Fruit fly (Drosophila melanogaster) whole organism, embryonic: ENCODE data around the gene CG33258.

Experiments used
- CG1024 ChIP-seq: fragments of 200-800 bp; sonication (Bioruptor generic); IDR thresholded peaks from 2 replicates; pipeline ENCODE4 v1.3.6; 2022; ENCODE audit warnings: missing biosample characterization, missing genetic modification characterization
- CG15479 ChIP-seq: fragments of 200-800 bp; sonication (Bioruptor generic); optimal IDR thresholded peaks from 3 replicates; lab custom pipeline; 2019; ENCODE audit warnings: missing biosample characterization, mild to moderate bottlenecking, missing genetic modification characterization, moderate library complexity
- CG15696 ChIP-seq: fragments of 200-800 bp; sonication (Bioruptor generic); optimal IDR thresholded peaks from 2 replicates; lab custom pipeline; 2019; ENCODE audit warnings: missing biosample characterization, mild to moderate bottlenecking, missing genetic modification characterization, moderate library complexity
- CG1647 ChIP-seq: fragments of 200-800 bp; sonication (Bioruptor generic); optimal IDR thresholded peaks from 3 replicates; lab custom pipeline; 2016; ENCODE audit warnings: missing biosample characterization, missing genetic modification characterization
- CG16815 ChIP-seq: fragments of 200-800 bp; sonication (Bioruptor generic); optimal IDR thresholded peaks from 3 replicates; lab custom pipeline; 2017; ENCODE audit warnings: missing biosample characterization, mild to moderate bottlenecking, missing genetic modification characterization
- CG1832 ChIP-seq: fragments of 200-800 bp; sonication (Bioruptor generic); optimal IDR thresholded peaks from 2 replicates; lab custom pipeline; 2017; ENCODE audit warnings: missing biosample characterization, mild to moderate bottlenecking, missing genetic modification characterization, inconsistent platforms
- CG3065 ChIP-seq: fragments of 200-800 bp; sonication (Bioruptor generic); optimal IDR thresholded peaks from 2 replicates; lab custom pipeline; 2016; ENCODE audit warnings: missing biosample characterization, missing genetic modification characterization
- CG31224 ChIP-seq: fragments of 200-800 bp; sonication (Bioruptor generic); IDR thresholded peaks from 2 replicates; pipeline ENCODE4 v1.3.6; 2022; ENCODE audit warnings: missing biosample characterization, missing genetic modification characterization
- CG31365 ChIP-seq: fragments of 200-800 bp; sonication (Bioruptor generic); optimal IDR thresholded peaks from 2 replicates; lab custom pipeline; 2018; ENCODE audit warnings: missing biosample characterization, mild to moderate bottlenecking, missing genetic modification characterization
- CG34224 ChIP-seq: fragments of 200-800 bp; sonication (Bioruptor generic); IDR thresholded peaks from 3 replicates; pipeline ENCODE4 v1.3.6; 2022; ENCODE audit warnings: missing biosample characterization, missing genetic modification characterization; ENCODE audit not compliant: partially characterized antibody
- CG4820 ChIP-seq: fragments of 200-800 bp; sonication (Bioruptor generic); optimal IDR thresholded peaks from 3 replicates; lab custom pipeline; 2016; ENCODE audit warnings: missing biosample characterization, missing genetic modification characterization
- CG6683 ChIP-seq: fragments of 200-800 bp; sonication (Bioruptor generic); optimal IDR thresholded peaks from 2 replicates; lab custom pipeline; 2017; ENCODE audit warnings: missing biosample characterization, mild to moderate bottlenecking, missing genetic modification characterization, missing genetic modification reagents
- CG7372 ChIP-seq: fragments of 200-800 bp; sonication (Bioruptor generic); IDR thresholded peaks from 2 replicates; pipeline ENCODE4 v1.3.6; 2022; ENCODE audit warnings: missing biosample characterization, missing genetic modification characterization
- CG8765 ChIP-seq: fragments of 200-800 bp; sonication (Bioruptor generic); IDR thresholded peaks from 2 replicates; pipeline ENCODE4 v1.3.6; 2022; ENCODE audit warnings: missing biosample characterization, missing genetic modification characterization
- CrebB ChIP-seq: fragments of 200-800 bp; sonication (Bioruptor generic); optimal IDR thresholded peaks from 3 replicates; lab custom pipeline; 2018; ENCODE audit warnings: missing biosample characterization, mild to moderate bottlenecking, missing genetic modification characterization
- E2f1 ChIP-seq: fragments of 200-800 bp; sonication (Bioruptor generic); IDR thresholded peaks from 2 replicates; pipeline ENCODE4 v1.3.6; 2022; ENCODE audit warnings: missing biosample characterization, missing genetic modification characterization
- H2.0 ChIP-seq: fragments of 200-800 bp; sonication (Bioruptor generic); IDR thresholded peaks from 2 replicates; pipeline ENCODE4 v1.3.6; 2022; ENCODE audit warnings: missing biosample characterization, missing genetic modification characterization
- HHEX ChIP-seq: fragments of 200-800 bp; sonication (Bioruptor generic); optimal IDR thresholded peaks from 3 replicates; lab custom pipeline; 2017; ENCODE audit warnings: missing biosample characterization, mild to moderate bottlenecking, missing genetic modification characterization, missing genetic modification reagents
- HLH54F ChIP-seq: fragments of 200-800 bp; sonication (Bioruptor generic); optimal IDR thresholded peaks from 3 replicates; lab custom pipeline; 2016; ENCODE audit warnings: missing biosample characterization, missing genetic modification characterization
- Hand ChIP-seq: fragments of 200-800 bp; sonication (Bioruptor generic); optimal IDR thresholded peaks from 2 replicates; lab custom pipeline; 2017; ENCODE audit warnings: mild to moderate bottlenecking, missing biosample characterization, missing genetic modification reagents, missing genetic modification characterization
- Oaz ChIP-seq: fragments of 200-800 bp; sonication (Bioruptor generic); IDR thresholded peaks from 2 replicates; pipeline ENCODE4 v1.3.6; 2022; ENCODE audit warnings: missing biosample characterization, missing genetic modification characterization
- Pdp1 ChIP-seq, 2 experiments: fragments of 200-800 bp; sonication (Bioruptor generic); optimal IDR thresholded peaks; 3 replicates each; lab custom pipeline; 2016; ENCODE audit warnings: missing biosample characterization in 2 of 2, missing genetic modification characterization in 2 of 2, mild to moderate bottlenecking in 1 of 2, moderate library complexity in 1 of 2
- Rfx ChIP-seq: fragments of 200-800 bp; sonication (Bioruptor generic); IDR thresholded peaks from 2 replicates; pipeline ENCODE4 v1.3.6; 2022; ENCODE audit warnings: missing biosample characterization, missing genetic modification characterization
- Sox100B ChIP-seq: fragments of 200-800 bp; sonication (Bioruptor generic); optimal IDR thresholded peaks from 3 replicates; lab custom pipeline; 2018; ENCODE audit warnings: missing biosample characterization, mild to moderate bottlenecking, missing genetic modification characterization
- Sry-β ChIP-seq: fragments of 200-800 bp; sonication (Bioruptor generic); optimal IDR thresholded peaks from 2 replicates; lab custom pipeline; 2018; ENCODE audit warnings: missing biosample characterization, mild to moderate bottlenecking, missing genetic modification characterization, moderate library complexity
- amos ChIP-seq: fragments of 200-800 bp; sonication (Bioruptor generic); IDR thresholded peaks from 2 replicates; pipeline ENCODE4 v1.3.6; 2022; ENCODE audit warnings: missing biosample characterization, missing genetic modification characterization; ENCODE audit not compliant: partially characterized antibody
- ara ChIP-seq: fragments of 200-800 bp; sonication (Bioruptor generic); IDR thresholded peaks from 2 replicates; pipeline ENCODE4 v1.3.6; 2022; ENCODE audit warnings: missing biosample characterization, missing genetic modification characterization
- ato ChIP-seq: fragments of 200-800 bp; sonication (Bioruptor generic); IDR thresholded peaks from 2 replicates; pipeline ENCODE4 v1.3.6; 2022; ENCODE audit warnings: missing biosample characterization, missing genetic modification characterization; ENCODE audit not compliant: partially characterized antibody
- az2 ChIP-seq: fragments of 200-800 bp; sonication (Bioruptor generic); optimal IDR thresholded peaks from 3 replicates; lab custom pipeline; 2016; ENCODE audit warnings: missing biosample characterization, missing genetic modification characterization
- bab2 ChIP-seq: fragments of 200-800 bp; sonication (Bioruptor generic); optimal IDR thresholded peaks from 2 replicates; lab custom pipeline; 2016; ENCODE audit warnings: missing biosample characterization, missing genetic modification characterization
- bowl ChIP-seq: fragments of 200-800 bp; sonication (Bioruptor generic); IDR thresholded peaks from 2 replicates; pipeline ENCODE4 v1.3.6; 2022; ENCODE audit warnings: missing biosample characterization, missing genetic modification characterization
- crol ChIP-seq: fragments of 200-800 bp; sonication (Bioruptor generic); IDR thresholded peaks from 2 replicates; pipeline ENCODE4 v1.3.6; 2022; ENCODE audit warnings: missing biosample characterization, missing genetic modification characterization
- fd3F ChIP-seq: fragments of 200-800 bp; sonication (Bioruptor generic); optimal IDR thresholded peaks from 2 replicates; lab custom pipeline; 2018; ENCODE audit warnings: missing biosample characterization, mild to moderate bottlenecking, missing genetic modification characterization, moderate library complexity
- gce ChIP-seq: fragments of 200-800 bp; sonication (Bioruptor generic); IDR thresholded peaks from 3 replicates; pipeline ENCODE4 v1.3.6; 2022; ENCODE audit warnings: missing biosample characterization, missing genetic modification characterization
- hkb ChIP-seq, 2 experiments: fragments of 200-800 bp in 1 of 2; fragments of >200 bp in 1 of 2; sonication (Bioruptor generic) in 1 of 2; IDR thresholded peaks in 1 of 2; optimal IDR thresholded peaks in 1 of 2; 2 replicates each; pipeline versions ENCODE4 v1.3.6 to Lab custom; 2017 to 2022; ENCODE audit warnings: missing biosample characterization in 1 of 2, missing genetic modification characterization in 1 of 2
- insv ChIP-seq, 2 experiments: fragments of 200-800 bp; sonication (Bioruptor generic); optimal IDR thresholded peaks; 3 replicates each; lab custom pipeline; 2016 to 2018; ENCODE audit warnings: missing biosample characterization in 2 of 2, missing genetic modification characterization in 2 of 2
- kah ChIP-seq: fragments of 200-800 bp; sonication (Bioruptor generic); optimal IDR thresholded peaks from 2 replicates; lab custom pipeline; 2018; ENCODE audit warnings: missing biosample characterization, mild to moderate bottlenecking, missing genetic modification characterization
- kay ChIP-seq: fragments of 200-800 bp; sonication (Bioruptor generic); optimal IDR thresholded peaks from 2 replicates; lab custom pipeline; 2016; ENCODE audit warnings: missing biosample characterization, missing genetic modification characterization
- knrl ChIP-seq: fragments of 200-800 bp; sonication (Bioruptor generic); IDR thresholded peaks from 3 replicates; pipeline ENCODE4 v1.3.6; 2022; ENCODE audit warnings: missing biosample characterization, missing genetic modification characterization; ENCODE audit not compliant: partially characterized antibody
- lov ChIP-seq, 2 experiments: fragments of 200-800 bp in 1 of 2; fragments of >200 bp in 1 of 2; sonication (Bioruptor generic) in 1 of 2; IDR thresholded peaks in 1 of 2; optimal IDR thresholded peaks in 1 of 2; 2 replicates in 1 of 2; 3 replicates in 1 of 2; pipeline versions ENCODE4 v1.3.6 to Lab custom; 2017 to 2022; ENCODE audit warnings: missing biosample characterization in 1 of 2, missing genetic modification characterization in 1 of 2
- row ChIP-seq: fragments of 200-800 bp; sonication (Bioruptor generic); IDR thresholded peaks from 3 replicates; pipeline ENCODE4 v1.3.6; 2022; ENCODE audit warnings: missing biosample characterization, missing genetic modification characterization
- scrt ChIP-seq: fragments of 200-800 bp; sonication (Bioruptor generic); optimal IDR thresholded peaks from 2 replicates; lab custom pipeline; 2018; ENCODE audit warnings: missing biosample characterization, mild to moderate bottlenecking, missing genetic modification characterization, moderate library complexity
- tap ChIP-seq: fragments of 200-800 bp; optimal IDR thresholded peaks from 3 replicates; lab custom pipeline; 2019; ENCODE audit warnings: missing biosample characterization, mild to moderate bottlenecking, missing genetic modification characterization, moderate library complexity
- unpg ChIP-seq: fragments of 200-800 bp; sonication (Bioruptor generic); optimal IDR thresholded peaks from 3 replicates; lab custom pipeline; 2018; ENCODE audit warnings: missing biosample characterization, mild to moderate bottlenecking, missing genetic modification characterization, moderate library complexity
- wek ChIP-seq: fragments of 200-800 bp; sonication (Bioruptor generic); optimal IDR thresholded peaks from 3 replicates; lab custom pipeline; 2018; ENCODE audit warnings: missing biosample characterization, mild to moderate bottlenecking, missing genetic modification characterization, moderate library complexity
- z ChIP-seq: fragments of 200-800 bp; sonication (Bioruptor generic); IDR thresholded peaks from 3 replicates; pipeline ENCODE4 v1.3.6; 2022; ENCODE audit warnings: missing biosample characterization, missing genetic modification characterization
- zf30C ChIP-seq: fragments of 200-800 bp; sonication (Bioruptor generic); optimal IDR thresholded peaks from 3 replicates; lab custom pipeline; 2018; ENCODE audit warnings: missing biosample characterization, mild to moderate bottlenecking, missing genetic modification characterization

The CG33258 gene

dm6 chr3L:16113607-16114337 lies 31.4 kb downstream of the CG33258 start (continued):
- TF ChIP-seq Rfx (GFP tag; lab: Robert Waterston, UW) (peak; percentile 90), Hand (GFP tag; lab: Kevin White, UChicago) (peak; percentile 78), knrl (GFP tag; lab: Robert Waterston, UW) (peak; percentile 73), CG7372 (GFP tag; lab: Robert Waterston, UW) (0 out of 2 replicates have a peak, but pooled peaks have one; percentile 52), tap (tag; lab: Kevin White, UChicago) (no peak), fd3F (GFP tag; lab: Kevin White, UChicago) (peak; percentile 72), wek (GFP tag; lab: Kevin White, UChicago) (no peak), CG34224 (peak; percentile 53), amos (GFP tag; lab: Robert Waterston, UW) (peak; percentile 77), CG16815 (GFP tag; lab: Kevin White, UChicago) (peak; percentile 57), z (0 out of 3 replicates have a peak, but pooled peaks have one; percentile 52), Sox100B (no peak), CG31224 (GFP tag; lab: Robert Waterston, UW) (peak; percentile 48; the same call in 1 of the 2 replicates), HLH54F (GFP tag; lab: Kevin White, UChicago) (peak; percentile 91), CG15479 (GFP tag; lab: Kevin White, UChicago) (peak; percentile 99), CG3065 (GFP tag; lab: Kevin White, UChicago) (no peak), crol (GFP tag; lab: Robert Waterston, UW) (no peak), gce (peak; percentile 53; the same call in 1 of the 3 replicates), CG4820 (GFP tag; lab: Kevin White, UChicago) (peak; percentile 100), insv (GFP tag; optimal IDR thresholded peaks at IDR 0.05; lab: Kevin White, UChicago) (peak; percentile 12 to 65), Sry-β (GFP tag; lab: Kevin White, UChicago) (no peak), unpg (peak; percentile 86), az2 (GFP tag; lab: Kevin White, UChicago) (peak; percentile 70), bowl (no peak), E2f1 (GFP tag; lab: Robert Waterston, UW) (peak; percentile 75), CG15696 (peak; percentile 64), CG31365 (tag; lab: Kevin White, UChicago) (peak; percentile 69), kay (GFP tag; lab: Kevin White, UChicago) (peak; percentile 83), CG6683 (GFP tag; lab: Kevin White, UChicago) (peak; percentile 76), ato (GFP tag; lab: Robert Waterston, UW) (peak; percentile 50; the same call in 1 of the 2 replicates), kah (GFP tag; lab: Kevin White, UChicago) (peak; percentile 45), CrebB (tag; lab: Kevin White, UChicago) (peak; percentile 48), hkb (optimal IDR thresholded peaks at IDR 0.05; lab: Kevin White, UChicago) (no peak), hkb (GFP tag; IDR thresholded peaks at IDR 0.05; lab: Robert Waterston, UW) (peak; percentile 90), Oaz (GFP tag; lab: Robert Waterston, UW) (no peak; the same call in 1 of the 2 replicates), CG1832 (GFP tag; lab: Kevin White, UChicago) (no peak), row (GFP tag; lab: Robert Waterston, UW) (peak; percentile 91), CG1024 (GFP tag; lab: Robert Waterston, UW) (0 out of 2 replicates have a peak, but pooled peaks have one; percentile 21), CG1647 (GFP tag; lab: Kevin White, UChicago) (peak; percentile 57), Pdp1 (GFP tag; optimal IDR thresholded peaks at IDR 0.05; lab: Kevin White, UChicago) (peak; percentile 84 to 98), ara (GFP tag; lab: Robert Waterston, UW) (peak; percentile 41; the same call in 1 of the 2 replicates), H2.0 (GFP tag; lab: Robert Waterston, UW) (peak; percentile 67), HHEX (GFP tag; lab: Kevin White, UChicago) (no peak), zf30C (GFP tag; lab: Kevin White, UChicago) (no peak), bab2 (GFP tag; lab: Kevin White, UChicago) (peak; percentile 89), scrt (GFP tag; lab: Kevin White, UChicago) (peak; percentile 78), lov (optimal IDR thresholded peaks at IDR 0.05; lab: Kevin White, UChicago) (no peak), lov (GFP tag; IDR thresholded peaks at IDR 0.05; lab: Robert Waterston, UW) (0 out of 3 replicates have a peak, but pooled peaks have one; percentile 53), CG8765 (peak; percentile 54)
